Fruit fly (Drosophila melanogaster) whole organism, embryonic: ENCODE measurements around the gene Pex14.

Experiments used
- Asciz ChIP-seq: fragments of 200-800 bp; sonication (Bioruptor generic); optimal IDR thresholded peaks from 2 replicates; lab custom pipeline; 2017; ENCODE audit warnings: missing biosample characterization, mild to moderate bottlenecking, missing genetic modification characterization, missing genetic modification reagents
- Awh ChIP-seq: fragments of 200-800 bp; sonication (Bioruptor generic); IDR thresholded peaks from 2 replicates; pipeline ENCODE4, ENCODE4 v1.3.6; 2022; ENCODE audit warnings: missing biosample characterization, missing genetic modification characterization
- BEAF-32 ChIP-seq: fragments of 200-800 bp; sonication (Bioruptor generic); optimal IDR thresholded peaks from 3 replicates; lab custom pipeline; 2017; ENCODE audit warnings: missing biosample characterization, missing genetic modification characterization, mild to moderate bottlenecking, moderate library complexity, missing genetic modification reagents
- BtbVII ChIP-seq: fragments of 200-800 bp; sonication (Bioruptor generic); optimal IDR thresholded peaks from 3 replicates; lab custom pipeline; 2017; ENCODE audit warnings: missing biosample characterization, mild to moderate bottlenecking, missing genetic modification characterization
- CG10209 ChIP-seq: fragments of 200-800 bp; sonication (Bioruptor generic); optimal IDR thresholded peaks from 3 replicates; lab custom pipeline; 2017; ENCODE audit warnings: missing biosample characterization, mild to moderate bottlenecking, missing genetic modification characterization, missing genetic modification reagents
- CG10267 ChIP-seq: fragments of 200-800 bp; sonication (Bioruptor generic); optimal IDR thresholded peaks from 2 replicates; lab custom pipeline; 2018; ENCODE audit warnings: missing biosample characterization, mild to moderate bottlenecking, missing genetic modification characterization, moderate library complexity
- CG12659 ChIP-seq: fragments of 200-800 bp; sonication (Bioruptor generic); optimal IDR thresholded peaks from 3 replicates; lab custom pipeline; 2017; ENCODE audit warnings: mild to moderate bottlenecking, missing biosample characterization, missing genetic modification reagents, missing genetic modification characterization
- CG14667 ChIP-seq: fragments of 200-800 bp; sonication (Bioruptor generic); IDR thresholded peaks from 2 replicates; pipeline ENCODE4 v1.3.6; 2022; ENCODE audit warnings: missing biosample characterization, missing genetic modification characterization
- CG15514 ChIP-seq: fragments of 200-800 bp; sonication (Bioruptor generic); optimal IDR thresholded peaks from 3 replicates; lab custom pipeline; 2017; ENCODE audit warnings: missing biosample characterization, missing genetic modification characterization, mild to moderate bottlenecking, moderate library complexity, missing genetic modification reagents
- CG17186 ChIP-seq: fragments of 200-800 bp; sonication (Bioruptor generic); optimal IDR thresholded peaks from 3 replicates; lab custom pipeline; 2017; ENCODE audit warnings: missing biosample characterization, missing genetic modification reagents, missing genetic modification characterization
- CG17359 ChIP-seq: fragments of 200-800 bp; sonication (Bioruptor generic); optimal IDR thresholded peaks from 3 replicates; lab custom pipeline; 2018; ENCODE audit warnings: missing biosample characterization, mild to moderate bottlenecking, missing genetic modification characterization, moderate library complexity
- CG18619 ChIP-seq: fragments of 200-800 bp; sonication (Bioruptor generic); optimal IDR thresholded peaks from 3 replicates; lab custom pipeline; 2017; ENCODE audit warnings: missing biosample characterization, mild to moderate bottlenecking, missing genetic modification characterization
- CG2120 ChIP-seq: fragments of 200-800 bp; sonication (Bioruptor generic); optimal IDR thresholded peaks from 3 replicates; lab custom pipeline; 2016; ENCODE audit warnings: missing biosample characterization, missing genetic modification characterization
- CG2129 ChIP-seq: fragments of 200-800 bp; sonication (Bioruptor generic); IDR thresholded peaks from 2 replicates; pipeline ENCODE4 v1.3.6; 2022; ENCODE audit warnings: missing biosample characterization, missing genetic modification characterization; ENCODE audit not compliant: partially characterized antibody
- CG33557 ChIP-seq: fragments of 200-800 bp; sonication (Bioruptor generic); optimal IDR thresholded peaks from 2 replicates; lab custom pipeline; 2019; ENCODE audit warnings: missing biosample characterization, mild to moderate bottlenecking, missing genetic modification characterization, moderate library complexity
- CG34376 ChIP-seq: fragments of 200-800 bp; sonication (Bioruptor generic); optimal IDR thresholded peaks from 2 replicates; lab custom pipeline; 2018; ENCODE audit warnings: missing biosample characterization, mild to moderate bottlenecking, missing genetic modification characterization
- CG3847 ChIP-seq: fragments of 200-800 bp; sonication (Bioruptor generic); IDR thresholded peaks from 2 replicates; pipeline ENCODE4 v1.3.6; 2022; ENCODE audit warnings: missing biosample characterization, missing genetic modification characterization
- CG4617 ChIP-seq: fragments of 200-800 bp; sonication (Bioruptor generic); optimal IDR thresholded peaks from 3 replicates; lab custom pipeline; 2016; ENCODE audit warnings: missing biosample characterization, missing genetic modification characterization, borderline replicate concordance
- CG7928 ChIP-seq: fragments of 200-800 bp; sonication (Bioruptor generic); optimal IDR thresholded peaks from 2 replicates; lab custom pipeline; 2017; ENCODE audit warnings: missing biosample characterization, mild to moderate bottlenecking, missing genetic modification characterization
- CG8290 ChIP-seq, 3 experiments: fragments of 200-800 bp; sonication (Bioruptor generic); optimal IDR thresholded peaks; 2 replicates each; lab custom pipeline; 2016 to 2019; ENCODE audit warnings: missing biosample characterization in 3 of 3, missing genetic modification characterization in 3 of 3, mild to moderate bottlenecking in 2 of 3, moderate library complexity in 1 of 3
- CG9215 ChIP-seq: fragments of 200-800 bp; sonication (Bioruptor generic); IDR thresholded peaks from 2 replicates; pipeline ENCODE4 v1.3.6; 2022; ENCODE audit warnings: missing biosample characterization, missing genetic modification characterization
- CG9437 ChIP-seq: fragments of 200-800 bp; sonication (Bioruptor generic); optimal IDR thresholded peaks from 2 replicates; lab custom pipeline; 2018; ENCODE audit warnings: missing biosample characterization, mild to moderate bottlenecking, missing genetic modification characterization
- CTCF ChIP-seq: fragments of 200-800 bp; sonication (Bioruptor generic); optimal IDR thresholded peaks from 2 replicates; lab custom pipeline; 2017; ENCODE audit warnings: missing biosample characterization, mild to moderate bottlenecking, missing genetic modification characterization, moderate library complexity
- Elba2 ChIP-seq: fragments of 200-800 bp; sonication (Bioruptor generic); optimal IDR thresholded peaks from 3 replicates; lab custom pipeline; 2016; ENCODE audit warnings: missing biosample characterization, missing genetic modification characterization
- HmgZ ChIP-seq: fragments of 200-800 bp; sonication (Bioruptor generic); optimal IDR thresholded peaks from 2 replicates; lab custom pipeline; 2018; ENCODE audit warnings: missing biosample characterization, mild to moderate bottlenecking, missing genetic modification characterization
- MESR4 ChIP-seq: fragments of 200-800 bp; sonication (Bioruptor generic); optimal IDR thresholded peaks from 2 replicates; lab custom pipeline; 2018; ENCODE audit warnings: missing biosample characterization, mild to moderate bottlenecking, missing genetic modification characterization, moderate library complexity
- Pdp1 ChIP-seq, 2 experiments: fragments of 200-800 bp; sonication (Bioruptor generic); optimal IDR thresholded peaks; 3 replicates each; lab custom pipeline; 2016; ENCODE audit warnings: missing biosample characterization in 2 of 2, missing genetic modification characterization in 2 of 2, mild to moderate bottlenecking in 1 of 2, moderate library complexity in 1 of 2
- Poxn ChIP-seq: fragments of 200-800 bp; sonication (Bioruptor generic); IDR thresholded peaks from 2 replicates; pipeline ENCODE4 v1.3.6; 2022; ENCODE audit warnings: missing biosample characterization, missing genetic modification characterization
- Ravus ChIP-seq: fragments of 200-800 bp; sonication (Bioruptor generic); IDR thresholded peaks from 2 replicates; pipeline ENCODE4 v1.3.6; 2022; ENCODE audit warnings: missing biosample characterization, missing genetic modification characterization
- Sin3A ChIP-seq: fragments of >200 bp; optimal IDR thresholded peaks from 2 replicates; lab custom pipeline; 2018
- Stat92E ChIP-seq, 3 experiments: fragments of >200 bp in 2 of 3; fragments of 200-800 bp in 1 of 3; sonication (Bioruptor generic) in 1 of 3; optimal IDR thresholded peaks; 2 replicates each; lab custom pipeline; 2017 to 2019; ENCODE audit warnings: missing biosample characterization in 3 of 3, missing genetic modification characterization in 3 of 3, mild to moderate bottlenecking in 1 of 3, moderate library complexity in 1 of 3
- ab ChIP-seq: fragments of 200-800 bp; sonication (Bioruptor generic); optimal IDR thresholded peaks from 2 replicates; lab custom pipeline; 2016; ENCODE audit warnings: missing biosample characterization, missing genetic modification characterization
- bigmax ChIP-seq: fragments of 200-800 bp; sonication (Bioruptor generic); optimal IDR thresholded peaks from 2 replicates; lab custom pipeline; 2018; ENCODE audit warnings: missing biosample characterization, mild to moderate bottlenecking, missing genetic modification characterization
- cato ChIP-seq: fragments of 200-800 bp; sonication (Bioruptor generic); optimal IDR thresholded peaks from 2 replicates; lab custom pipeline; 2016; ENCODE audit warnings: missing biosample characterization, missing genetic modification characterization, borderline replicate concordance
- cg ChIP-seq: fragments of 200-800 bp; sonication (Bioruptor generic); optimal IDR thresholded peaks from 3 replicates; lab custom pipeline; 2019; ENCODE audit warnings: missing biosample characterization, mild to moderate bottlenecking, missing genetic modification characterization, moderate library complexity
- chm ChIP-seq: fragments of 200-800 bp; sonication (Bioruptor generic); IDR thresholded peaks from 2 replicates; pipeline ENCODE4 v1.3.6; 2022; ENCODE audit warnings: missing biosample characterization, missing genetic modification characterization
- crol ChIP-seq: fragments of 200-800 bp; sonication (Bioruptor generic); IDR thresholded peaks from 2 replicates; pipeline ENCODE4 v1.3.6; 2022; ENCODE audit warnings: missing biosample characterization, missing genetic modification characterization
- dm ChIP-seq: fragments of 200-800 bp; sonication (Bioruptor generic); optimal IDR thresholded peaks from 3 replicates; lab custom pipeline; 2016; ENCODE audit warnings: missing biosample characterization, missing genetic modification characterization
- dpn ChIP-seq, 2 experiments: fragments of 200-800 bp; sonication (Bioruptor generic); optimal IDR thresholded peaks; 3 replicates each; lab custom pipeline; 2016; ENCODE audit warnings: missing biosample characterization in 2 of 2, missing genetic modification characterization in 2 of 2
- insv ChIP-seq, 2 experiments: fragments of 200-800 bp; sonication (Bioruptor generic); optimal IDR thresholded peaks; 3 replicates each; lab custom pipeline; 2016 to 2018; ENCODE audit warnings: missing biosample characterization in 2 of 2, missing genetic modification characterization in 2 of 2
- nmo ChIP-seq: fragments of 200-800 bp; sonication (Bioruptor generic); optimal IDR thresholded peaks from 2 replicates; lab custom pipeline; 2018; ENCODE audit warnings: missing biosample characterization, mild to moderate bottlenecking, missing genetic modification characterization, moderate library complexity
- oc ChIP-seq: fragments of 200-800 bp; sonication (Bioruptor generic); optimal IDR thresholded peaks from 2 replicates; lab custom pipeline; 2018; ENCODE audit warnings: missing biosample characterization, mild to moderate bottlenecking, missing genetic modification characterization, moderate library complexity
- onecut ChIP-seq: fragments of 200-800 bp; sonication (Bioruptor generic); IDR thresholded peaks from 2 replicates; pipeline ENCODE4 v1.3.6; 2022; ENCODE audit warnings: missing biosample characterization, missing genetic modification characterization
- sens ChIP-seq: fragments of 200-800 bp; sonication (Bioruptor generic); peaks from one replicate; lab custom pipeline; 2016; ENCODE audit warnings: missing biosample characterization, missing genetic modification characterization
- stwl ChIP-seq: fragments of 200-800 bp; sonication (Bioruptor generic); optimal IDR thresholded peaks from 3 replicates; lab custom pipeline; 2018; ENCODE audit warnings: missing biosample characterization, mild to moderate bottlenecking, missing genetic modification characterization, moderate library complexity
- tio ChIP-seq: fragments of 200-800 bp; sonication (Bioruptor generic); optimal IDR thresholded peaks from 2 replicates; lab custom pipeline; 2017; ENCODE audit warnings: missing biosample characterization, missing genetic modification characterization, inconsistent platforms
- tna ChIP-seq: fragments of 200-800 bp; sonication (Bioruptor generic); IDR thresholded peaks from 2 replicates; pipeline ENCODE4 v1.3.6; 2022; ENCODE audit warnings: missing biosample characterization, missing genetic modification characterization; ENCODE audit not compliant: partially characterized antibody
- wdn ChIP-seq: fragments of 200-800 bp; sonication (Bioruptor generic); IDR thresholded peaks from 2 replicates; pipeline ENCODE4 v1.3.6; 2022; ENCODE audit warnings: missing biosample characterization, missing genetic modification characterization
- z ChIP-seq: fragments of 200-800 bp; sonication (Bioruptor generic); IDR thresholded peaks from 3 replicates; pipeline ENCODE4 v1.3.6; 2022; ENCODE audit warnings: missing biosample characterization, missing genetic modification characterization

Gene Pex14

dm6 chr3L:20815666-20816375 lies 37.2 kb downstream of the Pex14 start, which contains the start of the genes CG3618 and Pka-R1 (continued):
- peak; percentile 50 for TF ChIP-seq CG15514 (GFP tag; lab: Kevin White, UChicago)
- TF ChIP-seq Ravus = no peak
- TF ChIP-seq Elba2 = no peak
- TF ChIP-seq CTCF (GFP tag; lab: Kevin White, UChicago) = peak; percentile 58
- peak in 1 of 3 experiments; percentile 24 for TF ChIP-seq Stat92E (GFP tag; optimal IDR thresholded peaks at IDR 0.05; lab: Kevin White, UChicago)
- TF ChIP-seq wdn (GFP tag; lab: Robert Waterston, UW) = no peak
- no peak for TF ChIP-seq CG10209 (GFP tag; lab: Kevin White, UChicago)
- TF ChIP-seq CG33557 (GFP tag; lab: Kevin White, UChicago) = no peak
- TF ChIP-seq CG9437 (GFP tag; lab: Kevin White, UChicago) = peak; percentile 76
- peak; percentile 75 for TF ChIP-seq CG4617
- no peak for TF ChIP-seq tio (GFP tag; lab: Kevin White, UChicago)
- peak; percentile 84 for TF ChIP-seq stwl (tag; lab: Kevin White, UChicago)
- peak; percentile 35 for TF ChIP-seq cg (GFP tag; lab: Kevin White, UChicago)
- TF ChIP-seq z (GFP tag; lab: Robert Waterston, UW) = no peak
- peak; percentile 85 for TF ChIP-seq CG10267 (tag; lab: Kevin White, UChicago)
- TF ChIP-seq insv (GFP tag; optimal IDR thresholded peaks at IDR 0.05; lab: Kevin White, UChicago) = no peak
- peak; percentile 31 for TF ChIP-seq Sin3A (lab: Kevin White, UChicago)
- TF ChIP-seq crol = no peak
- no peak for TF ChIP-seq Asciz (GFP tag; lab: Kevin White, UChicago)
- TF ChIP-seq tna = no peak
- peak; percentile 23 for TF ChIP-seq CG2120 (GFP tag; lab: Kevin White, UChicago)
- TF ChIP-seq CG2129 (GFP tag; lab: Robert Waterston, UW) = no peak
- no peak for TF ChIP-seq chm (GFP tag; lab: Robert Waterston, UW)
- TF ChIP-seq sens (GFP tag; lab: Kevin White, UChicago) = peak; percentile 30
- no peak for TF ChIP-seq ab (GFP tag; lab: Kevin White, UChicago)
- TF ChIP-seq CG8290 (GFP tag; optimal IDR thresholded peaks at IDR 0.05; lab: Kevin White, UChicago) = no peak
- no peak for TF ChIP-seq CG8290 (tag; optimal IDR thresholded peaks at IDR 0.05; lab: Kevin White, UChicago)
- TF ChIP-seq dpn (GFP tag; optimal IDR thresholded peaks at IDR 0.05; lab: Kevin White, UChicago) = peak in 1 of 2 experiments; percentile 2
- peak in 1 of 2 experiments; percentile 77 for TF ChIP-seq Pdp1 (GFP tag; optimal IDR thresholded peaks at IDR 0.05; lab: Kevin White, UChicago)
- TF ChIP-seq CG14667 (GFP tag; lab: Robert Waterston, UW) = no peak
- peak; percentile 57 for TF ChIP-seq HmgZ (tag; lab: Kevin White, UChicago)
- TF ChIP-seq onecut (GFP tag; lab: Robert Waterston, UW) = peak; percentile 97
- no peak for TF ChIP-seq CG17359 (tag; lab: Kevin White, UChicago)
- peak; percentile 83 for TF ChIP-seq MESR4 (GFP tag; lab: Kevin White, UChicago)
- peak; percentile 96 for TF ChIP-seq CG17186
- no peak for TF ChIP-seq CG9215 (GFP tag; lab: Robert Waterston, UW)
- TF ChIP-seq cato (GFP tag; lab: Kevin White, UChicago) = no peak
- TF ChIP-seq CG18619 (GFP tag; lab: Kevin White, UChicago) = no peak
- TF ChIP-seq bigmax (GFP tag; lab: Kevin White, UChicago) = peak; percentile 63
- TF ChIP-seq oc = no peak
- no peak for TF ChIP-seq Awh (GFP tag; lab: Robert Waterston, UW)
- peak; percentile 32 for TF ChIP-seq CG34376 (GFP tag; lab: Kevin White, UChicago)
- no peak for TF ChIP-seq Poxn (GFP tag; lab: Robert Waterston, UW)
- peak; percentile 84 for TF ChIP-seq BEAF-32 (GFP tag; lab: Kevin White, UChicago)
- no peak for TF ChIP-seq CG7928
- TF ChIP-seq dm = peak; percentile 53
- TF ChIP-seq nmo = peak; percentile 3
- no peak for TF ChIP-seq BtbVII
- TF ChIP-seq CG3847 (GFP tag; lab: Robert Waterston, UW) = no peak
- peak; percentile 62 for TF ChIP-seq CG12659 (GFP tag; lab: Kevin White, UChicago)
